Fruit fly (Drosophila melanogaster) whole organism: ENCODE results near the gene Srp9.

ENCODE experiments used
- CG8478 ChIP-seq: fragments of >200 bp; optimal IDR thresholded peaks from 2 replicates; lab custom pipeline; 2018; ENCODE audit warnings: inconsistent platforms
- Dll ChIP-seq: fragments of >200 bp; optimal IDR thresholded peaks from 2 replicates; lab custom pipeline; 2017
- EcR ChIP-seq, 2 experiments: fragments of >200 bp; optimal IDR thresholded peaks; 2 replicates each; lab custom pipeline; 2017; ENCODE audit warnings: missing biosample characterization in 2 of 2, missing genetic modification characterization in 2 of 2, missing genetic modification reagents in 2 of 2
- pan ChIP-seq: fragments of >200 bp; optimal IDR thresholded peaks from 2 replicates; lab custom pipeline; 2017
- psq ChIP-seq: fragments of >200 bp; optimal IDR thresholded peaks from 2 replicates; lab custom pipeline; 2017
- usp ChIP-seq: fragments of >200 bp; optimal IDR thresholded peaks from 2 replicates; lab custom pipeline; 2017; ENCODE audit warnings: missing biosample characterization, missing genetic modification characterization, mixed read lengths

The Srp9 gene

DNA sequence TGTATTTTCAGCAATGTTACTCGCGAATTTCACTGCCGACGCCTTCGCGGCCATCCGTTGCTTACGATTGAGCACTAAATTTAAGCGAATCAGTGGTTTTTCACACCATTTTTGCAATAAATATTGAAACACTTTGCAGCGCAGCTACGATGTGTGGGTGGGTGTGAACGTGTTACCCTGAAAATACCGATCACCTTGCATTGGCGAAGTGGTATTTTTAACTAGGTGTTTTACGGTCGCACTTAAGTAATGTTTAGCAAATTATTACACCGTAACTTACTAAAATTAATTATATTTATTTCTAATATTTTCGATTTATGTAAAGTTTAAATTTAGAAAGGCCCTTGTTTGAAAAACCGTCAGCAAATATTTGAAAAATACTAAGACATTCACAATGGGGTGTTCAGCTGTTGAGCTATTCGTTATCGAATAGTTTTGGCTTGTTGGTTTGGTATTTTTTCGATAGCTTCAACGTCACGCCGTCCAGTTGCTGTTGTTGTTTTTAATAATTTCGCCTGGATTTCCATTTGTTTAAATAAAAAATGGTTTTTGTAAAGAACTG, at the start of gene Srp9, which contains the start of gene syd:
Gene Srp9 (plus strand): TSS at position 441 of the 562 bp plus-strand sequence.
Gene syd (minus strand): TSS at position 188 of the 562 bp plus-strand sequence.
- TF ChIP-seq usp (GFP tag; lab: Kevin White, UChicago): no peak

DNA sequence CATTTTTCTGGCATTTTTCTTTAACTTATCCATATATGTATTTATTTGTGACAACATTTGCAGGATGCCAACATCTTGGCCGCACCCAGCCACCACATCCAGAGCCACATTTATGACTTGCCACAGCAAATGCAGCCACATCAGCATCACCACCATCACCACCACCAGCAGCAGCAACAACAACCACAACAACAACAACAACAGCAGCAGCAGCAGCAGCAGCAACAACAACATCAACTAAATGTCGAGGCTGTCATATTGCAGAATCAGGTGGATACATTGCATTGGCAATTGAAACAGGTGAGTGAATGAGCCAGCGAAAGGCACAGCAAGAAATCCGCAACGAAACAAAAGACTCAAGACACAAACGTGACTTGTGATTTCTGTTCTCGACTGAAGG, 46.2 kb upstream of the Srp9 start:
- no peak for TF ChIP-seq pan (lab: Kevin White, UChicago)
- TF ChIP-seq Dll (lab: Kevin White, UChicago): no peak
- no peak for TF ChIP-seq usp (GFP tag; lab: Kevin White, UChicago)
- no peak for TF ChIP-seq EcR (GFP tag; optimal IDR thresholded peaks at IDR 0.05; lab: Kevin White, UChicago)
- TF ChIP-seq psq (lab: Kevin White, UChicago): no peak
- TF ChIP-seq CG8478 (lab: Kevin White, UChicago): no peak

DNA sequence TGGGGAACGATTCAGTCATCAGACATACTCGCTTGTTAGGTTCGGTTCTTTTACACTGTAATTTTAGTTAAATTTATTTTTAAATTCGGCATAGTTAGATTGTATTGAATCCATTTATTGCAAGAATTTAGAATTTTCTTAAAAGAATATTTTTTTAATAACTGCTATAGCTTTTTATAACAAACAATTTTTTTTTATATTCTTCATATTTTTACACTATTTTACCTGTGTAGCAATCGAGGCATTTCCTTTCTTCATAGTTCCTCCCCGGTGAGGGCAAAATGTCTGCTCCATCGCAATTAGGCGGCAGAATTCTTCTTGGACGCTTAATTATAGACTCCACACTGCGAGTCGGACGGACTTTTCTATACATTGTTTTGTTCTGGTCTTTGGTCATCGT, 45.6 kb upstream of the Srp9 start:
- no peak for TF ChIP-seq Dll (lab: Kevin White, UChicago)
- TF ChIP-seq CG8478 (lab: Kevin White, UChicago): no peak
- TF ChIP-seq psq (lab: Kevin White, UChicago): no peak
- TF ChIP-seq EcR (GFP tag; optimal IDR thresholded peaks at IDR 0.05; lab: Kevin White, UChicago): no peak
- no peak for TF ChIP-seq usp (GFP tag; lab: Kevin White, UChicago)
- TF ChIP-seq pan (lab: Kevin White, UChicago): no peak

DNA sequence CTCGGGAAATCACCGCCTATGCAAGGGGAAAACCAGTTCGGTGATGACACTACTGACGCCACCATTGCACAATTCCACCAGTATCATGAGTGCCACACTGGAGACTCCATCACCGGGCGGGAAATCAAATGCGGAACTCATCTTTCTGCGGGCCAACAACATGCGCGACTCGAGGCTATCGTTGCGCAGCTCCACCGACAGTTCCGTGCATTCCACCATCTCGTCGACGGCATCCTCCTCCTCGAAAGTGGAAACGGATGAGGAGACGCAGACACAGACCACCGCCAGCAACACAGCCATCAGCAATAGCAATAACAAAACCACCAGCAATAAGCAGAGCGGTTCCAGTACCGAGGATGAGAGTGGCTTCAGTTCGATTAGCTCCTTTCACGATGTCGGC, 42.3 kb upstream of the Srp9 start:
- no peak for TF ChIP-seq psq (lab: Kevin White, UChicago)
- TF ChIP-seq CG8478 (lab: Kevin White, UChicago): no peak
- no peak for TF ChIP-seq pan (lab: Kevin White, UChicago)
- TF ChIP-seq usp (GFP tag; lab: Kevin White, UChicago): no peak
- no peak for TF ChIP-seq Dll (lab: Kevin White, UChicago)
- TF ChIP-seq EcR (GFP tag; optimal IDR thresholded peaks at IDR 0.05; lab: Kevin White, UChicago): no peak

DNA sequence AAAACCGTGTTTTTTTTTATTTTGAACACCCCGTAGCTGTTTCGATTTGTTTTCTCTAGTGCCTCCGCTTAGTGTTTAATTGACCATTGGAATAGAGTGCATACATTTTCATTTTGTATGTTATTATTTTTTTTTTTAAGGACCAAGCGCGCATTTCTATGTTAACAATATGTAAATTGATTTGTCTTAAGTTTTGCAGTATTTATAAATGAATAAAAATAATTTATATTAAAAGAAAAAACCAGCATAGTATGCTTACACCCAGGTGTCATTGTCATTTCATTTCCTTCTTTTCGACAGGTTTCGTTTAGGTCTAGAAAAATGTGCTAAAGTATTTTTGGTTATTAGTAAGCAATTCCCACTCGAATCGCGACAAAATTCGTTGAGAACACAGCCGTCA, 41.6 kb upstream of the Srp9 start, which contains the start of gene eIF4E5:
Gene eIF4E5 (plus strand): TSS at position 301 of the 400 bp plus-strand sequence.
- TF ChIP-seq psq (lab: Kevin White, UChicago): no peak
- no peak for TF ChIP-seq pan (lab: Kevin White, UChicago)
- no peak for TF ChIP-seq CG8478 (lab: Kevin White, UChicago)
- TF ChIP-seq Dll (lab: Kevin White, UChicago): no peak
- no peak for TF ChIP-seq usp (GFP tag; lab: Kevin White, UChicago)
- TF ChIP-seq EcR (GFP tag; optimal IDR thresholded peaks at IDR 0.05; lab: Kevin White, UChicago): no peak

DNA sequence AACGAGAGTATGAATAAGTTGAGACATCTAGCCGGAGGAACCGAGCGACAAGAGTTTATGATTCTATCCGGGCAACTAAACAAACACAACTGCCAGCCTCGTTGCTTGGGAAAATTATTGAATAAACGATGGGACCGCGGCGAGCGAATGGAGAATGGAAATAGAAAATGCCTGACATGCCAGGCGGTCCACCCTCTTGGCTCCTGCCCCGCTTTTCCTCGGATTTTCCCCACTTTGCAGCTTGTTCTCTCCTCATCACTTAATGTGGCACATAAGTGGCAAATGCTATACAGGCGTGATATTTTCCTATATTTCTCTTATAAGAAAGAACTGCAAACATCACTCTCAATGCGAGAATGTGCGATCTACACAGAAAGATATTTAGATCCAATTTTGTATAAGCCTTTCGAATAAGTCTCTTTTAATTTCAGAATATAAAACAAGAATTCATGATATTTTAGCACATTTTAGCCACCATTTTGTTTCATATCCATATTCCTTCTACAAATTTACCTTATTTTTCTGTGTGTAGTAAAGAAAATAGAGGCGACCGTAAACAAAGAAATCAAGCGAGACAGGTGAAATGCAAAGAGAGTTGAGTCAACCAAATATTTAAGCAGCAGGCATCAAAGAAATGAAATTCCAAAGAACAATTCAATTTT, 32.6 kb upstream of the Srp9 start:
- no peak for TF ChIP-seq EcR (GFP tag; optimal IDR thresholded peaks at IDR 0.05; lab: Kevin White, UChicago)
- no peak for TF ChIP-seq CG8478 (lab: Kevin White, UChicago)
- TF ChIP-seq Dll (lab: Kevin White, UChicago): no peak
- TF ChIP-seq usp (GFP tag; lab: Kevin White, UChicago): no peak
- no peak for TF ChIP-seq pan (lab: Kevin White, UChicago)
- TF ChIP-seq psq (lab: Kevin White, UChicago): no peak

DNA sequence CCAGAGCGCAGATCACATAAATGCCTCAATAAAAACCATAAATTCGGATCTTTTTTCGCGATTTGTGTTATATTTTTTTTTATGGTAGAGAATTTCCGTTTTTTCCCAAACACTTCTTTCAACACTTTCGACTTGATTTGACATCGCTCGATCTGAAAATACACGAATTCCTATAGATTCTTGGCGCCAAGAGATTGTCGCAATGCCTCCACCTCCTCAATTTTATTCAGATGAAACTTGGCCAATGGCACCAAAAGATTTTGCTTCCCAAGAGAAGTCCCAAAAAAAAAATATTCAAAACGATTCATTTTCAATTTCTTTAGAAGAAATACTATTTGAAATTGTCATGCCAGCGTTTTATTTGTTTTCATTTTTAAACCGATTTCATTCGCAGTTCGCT, 31.6 kb upstream of the Srp9 start:
- TF ChIP-seq usp (GFP tag; lab: Kevin White, UChicago) (no peak), psq (lab: Kevin White, UChicago) (no peak), CG8478 (lab: Kevin White, UChicago) (no peak), Dll (lab: Kevin White, UChicago) (no peak), pan (lab: Kevin White, UChicago) (no peak), EcR (GFP tag; optimal IDR thresholded peaks at IDR 0.05; lab: Kevin White, UChicago) (no peak)

DNA sequence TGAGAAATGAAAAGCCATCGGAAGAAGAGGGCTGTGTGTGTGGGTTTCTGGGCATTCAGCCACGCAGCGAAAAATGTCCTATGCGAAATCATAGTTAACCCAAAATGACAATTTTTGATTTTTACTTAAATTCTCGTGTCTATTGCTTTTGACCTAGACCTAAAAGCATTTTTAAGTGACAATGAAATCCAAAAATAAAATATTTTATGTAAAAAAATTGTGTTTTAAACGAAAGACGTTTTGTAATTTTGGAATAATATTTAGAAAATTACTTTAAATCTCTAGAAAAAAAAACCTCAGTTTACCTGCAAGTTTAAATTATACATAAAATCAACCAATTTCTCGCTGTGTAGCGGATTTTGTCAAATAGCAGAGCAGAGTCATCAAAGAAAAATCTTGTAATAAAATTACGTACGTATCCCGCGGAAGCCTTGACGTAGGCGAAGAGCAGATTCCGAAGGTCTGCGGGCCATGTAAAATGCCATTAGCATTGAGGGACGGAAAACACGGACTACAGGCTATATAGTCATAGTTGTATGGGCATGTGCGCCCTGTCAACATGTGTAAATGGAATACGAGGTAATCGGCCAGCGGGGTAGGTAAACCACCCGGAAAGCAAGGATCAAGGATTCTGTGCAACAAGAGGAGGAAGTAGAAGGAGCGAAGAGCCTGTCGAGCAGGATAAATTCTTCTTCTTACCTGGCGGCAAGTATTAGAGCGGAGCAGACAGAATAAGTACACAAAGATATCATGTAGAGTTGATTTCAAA, 26.3 kb upstream of the Srp9 start:
- TF ChIP-seq EcR (GFP tag; optimal IDR thresholded peaks at IDR 0.05; lab: Kevin White, UChicago): no peak
- no peak for TF ChIP-seq usp (GFP tag; lab: Kevin White, UChicago)
- no peak for TF ChIP-seq CG8478 (lab: Kevin White, UChicago)
- TF ChIP-seq Dll (lab: Kevin White, UChicago): no peak
- TF ChIP-seq pan (lab: Kevin White, UChicago): no peak
- no peak for TF ChIP-seq psq (lab: Kevin White, UChicago)

DNA sequence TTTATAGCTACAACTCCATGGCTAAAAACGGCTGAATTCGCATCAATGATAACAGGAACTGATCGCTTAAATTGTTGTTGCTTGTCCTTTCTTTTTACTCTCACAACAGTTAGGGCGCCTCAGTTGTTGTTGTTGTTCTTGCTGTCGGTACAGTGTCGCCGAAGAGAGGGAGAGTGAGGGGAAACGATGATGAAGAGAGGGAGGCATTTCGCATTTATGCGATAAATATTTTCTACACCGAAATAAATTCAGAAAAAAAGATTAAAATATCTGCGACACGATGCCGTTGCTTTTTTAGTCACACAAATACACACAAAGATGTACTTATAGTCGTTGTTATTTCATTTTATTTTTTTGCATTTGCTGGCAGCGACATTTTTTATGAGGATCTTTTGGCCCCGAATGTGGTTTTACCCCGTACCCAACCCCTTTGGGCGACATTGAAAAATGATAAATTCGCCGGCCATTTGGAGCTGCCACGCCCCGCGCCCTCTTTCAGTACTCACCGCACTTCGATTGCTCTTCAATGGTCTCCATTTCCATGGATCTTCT, 25.2 kb upstream of the Srp9 start:
- TF ChIP-seq usp (GFP tag; lab: Kevin White, UChicago): no peak
- no peak for TF ChIP-seq psq (lab: Kevin White, UChicago)
- no peak for TF ChIP-seq pan (lab: Kevin White, UChicago)
- TF ChIP-seq Dll (lab: Kevin White, UChicago): no peak
- no peak for TF ChIP-seq CG8478 (lab: Kevin White, UChicago)
- no peak for TF ChIP-seq EcR (GFP tag; optimal IDR thresholded peaks at IDR 0.05; lab: Kevin White, UChicago)

DNA sequence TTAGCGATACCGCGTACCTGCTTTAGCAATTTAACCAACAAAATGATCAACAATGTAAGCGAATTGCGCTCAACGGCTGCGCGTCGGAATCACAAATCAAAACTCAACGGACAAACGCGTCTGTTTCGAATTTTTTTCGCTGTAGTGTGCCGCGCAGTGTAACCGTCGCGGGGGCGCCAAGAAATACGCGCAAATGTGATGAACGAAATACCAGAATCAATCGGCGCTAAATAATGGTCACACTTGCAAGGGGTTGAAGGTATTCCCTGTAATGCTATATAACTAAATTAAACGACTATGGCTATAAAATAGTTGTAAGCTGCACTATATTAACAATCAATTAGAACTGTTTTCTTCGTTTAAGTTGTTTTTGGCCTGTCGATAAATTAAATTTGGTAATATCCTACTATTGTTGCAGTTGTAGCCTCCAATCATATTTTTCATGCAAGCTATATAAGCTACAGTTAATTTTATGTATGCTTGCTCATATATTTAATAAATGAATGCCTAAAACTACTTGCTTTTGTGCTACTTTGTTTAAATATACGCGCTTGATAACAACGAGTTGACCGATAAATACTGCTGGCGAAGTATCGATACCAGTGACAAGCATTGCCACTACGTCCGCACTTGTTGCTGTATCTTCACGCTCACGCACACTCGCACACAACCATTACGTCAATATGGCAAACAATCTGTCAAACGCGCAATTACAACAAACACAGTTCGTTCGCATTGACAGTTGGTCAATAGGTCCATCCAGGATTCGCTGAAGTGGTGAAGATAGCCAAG, 24.2 kb upstream of the Srp9 start, which contains the start of the genes pbl and CG8281:
Gene pbl (minus strand): TSS at position 190 of the 792 bp plus-strand sequence.
Gene CG8281 (plus strand): TSS at position 699 of the 792 bp plus-strand sequence.
- TF ChIP-seq psq (lab: Kevin White, UChicago) (no peak), pan (lab: Kevin White, UChicago) (no peak), EcR (GFP tag; optimal IDR thresholded peaks at IDR 0.05; lab: Kevin White, UChicago) (no peak), CG8478 (lab: Kevin White, UChicago) (no peak), Dll (lab: Kevin White, UChicago) (no peak), usp (GFP tag; lab: Kevin White, UChicago) (no peak)
